Worm (Caenorhabditis elegans) whole organism, young adult: ENCODE measurements around the gene Y54G2A.49.
A peak's percentile ranks its signal among the peaks of the same experiment; 100 is the strongest.
"Not testable (repeated sequence)": the region's sequence is repeated elsewhere in the genome, so short reads cannot be mapped to it uniquely, and the experiment has no call there.

ENCODE experiments used
- B0019.2 ChIP-seq: fragments of 200-800 bp; sonication (Bioruptor generic); conservative IDR thresholded peaks from 2 replicates; pipeline ENCODE4 v1.3.6; 2022; ENCODE audit warnings: missing genetic modification reagents, missing genetic modification characterization, missing compliant biosample characterization
- C06A6.2 ChIP-seq: fragments of 200-800 bp; sonication (Bioruptor generic); conservative IDR thresholded peaks from 2 replicates; pipeline ENCODE4 v1.3.6; 2022; ENCODE audit warnings: missing genetic modification characterization, missing compliant biosample characterization
- D2030.7 ChIP-seq: fragments of 200-800 bp; sonication (Bioruptor generic); IDR thresholded peaks from 2 replicates; pipeline ENCODE4 v1.3.6; 2022; ENCODE audit warnings: missing genetic modification reagents, missing genetic modification characterization, missing compliant biosample characterization
- F10E7.11 ChIP-seq: sonication (generic microtip); optimal IDR thresholded peaks from 2 replicates; lab custom pipeline; 2017; ENCODE audit warnings: mild to moderate bottlenecking, missing genetic modification characterization, moderate library complexity, missing compliant biosample characterization
- F33H1.4 ChIP-seq: fragments of 200-800 bp; sonication (Bioruptor generic); IDR thresholded peaks from 2 replicates; pipeline ENCODE4 v1.3.6; 2022; ENCODE audit warnings: missing genetic modification reagents, missing genetic modification characterization, missing compliant biosample characterization
- F37B4.10 ChIP-seq: fragments of 200-800 bp; sonication (Bioruptor generic); IDR thresholded peaks from 2 replicates; pipeline ENCODE4 v1.3.6; 2022; ENCODE audit warnings: missing genetic modification characterization, missing compliant biosample characterization
- F49E8.2 ChIP-seq: sonication (generic microtip); optimal IDR thresholded peaks from 3 replicates; lab custom pipeline; 2017; ENCODE audit warnings: missing genetic modification characterization, mild to moderate bottlenecking, missing compliant biosample characterization, antibody characterized with exemption, moderate library complexity; ENCODE audit not compliant: insufficient read depth
- F57C9.4 ChIP-seq: sonication (generic microtip); optimal IDR thresholded peaks from 2 replicates; lab custom pipeline; 2017; ENCODE audit warnings: mild to moderate bottlenecking, missing genetic modification characterization, missing compliant biosample characterization
- Y56A3A.18 ChIP-seq: fragments of 200-800 bp; sonication (Bioruptor generic); IDR thresholded peaks from 2 replicates; pipeline ENCODE4 v1.3.6; 2022; ENCODE audit warnings: missing genetic modification reagents, missing genetic modification characterization, missing compliant biosample characterization
- akir-1 ChIP-seq: fragments of 200-800 bp; sonication (Bioruptor generic); optimal IDR thresholded peaks from 2 replicates; lab custom pipeline; 2018; ENCODE audit warnings: mild to moderate bottlenecking, missing genetic modification characterization, moderate library complexity, missing compliant biosample characterization
- aptf-2 ChIP-seq: fragments of 200-800 bp; sonication (Bioruptor generic); conservative IDR thresholded peaks from 2 replicates; pipeline ENCODE4 v1.3.6; 2022; ENCODE audit warnings: missing genetic modification reagents, missing genetic modification characterization, missing compliant biosample characterization
- aptf-3 ChIP-seq: fragments of 200-800 bp; sonication (Bioruptor generic); IDR thresholded peaks from 2 replicates; pipeline ENCODE4 v1.3.6; 2022; ENCODE audit warnings: missing genetic modification characterization, missing compliant biosample characterization
- cebp-1 ChIP-seq, 2 experiments: fragments of 200-800 bp in 1 of 2; sonication (Bioruptor generic) in 1 of 2; sonication (generic microtip) in 1 of 2; IDR thresholded peaks in 1 of 2; optimal IDR thresholded peaks in 1 of 2; 2 replicates each; pipeline versions ENCODE4 v1.3.6 to Lab custom; 2017 to 2022; ENCODE audit warnings: missing compliant biosample characterization in 2 of 2, missing genetic modification characterization in 2 of 2, mild to moderate bottlenecking in 1 of 2, missing genetic modification reagents in 1 of 2, moderate library complexity in 1 of 2
- cebp-2 ChIP-seq: fragments of 200-800 bp; sonication (Bioruptor generic); IDR thresholded peaks from 2 replicates; pipeline ENCODE4 v1.3.6; 2022; ENCODE audit warnings: missing genetic modification characterization, missing compliant biosample characterization
- ceh-100 ChIP-seq: fragments of 200-800 bp; sonication (Bioruptor generic); IDR thresholded peaks from 2 replicates; pipeline ENCODE4 v1.3.6; 2022; ENCODE audit warnings: missing genetic modification reagents, missing genetic modification characterization, missing compliant biosample characterization
- ceh-58 ChIP-seq: fragments of 200-800 bp; sonication (Bioruptor generic); IDR thresholded peaks from 2 replicates; pipeline ENCODE4 v1.3.6; 2022; ENCODE audit warnings: missing genetic modification characterization, missing compliant biosample characterization
- ceh-91 ChIP-seq: fragments of 200-800 bp; sonication (Bioruptor generic); IDR thresholded peaks from 2 replicates; pipeline ENCODE4 v1.3.6; 2022; ENCODE audit warnings: missing genetic modification reagents, missing genetic modification characterization, missing compliant biosample characterization
- dpff-1 ChIP-seq: sonication (generic microtip); optimal IDR thresholded peaks from 2 replicates; lab custom pipeline; 2017; ENCODE audit warnings: mild to moderate bottlenecking, missing genetic modification characterization, missing compliant biosample characterization
- efl-1 ChIP-seq: fragments of 150-350 bp; optimal IDR thresholded peaks from 2 replicates; lab custom pipeline; 2014; ENCODE audit warnings: missing biosample characterization, missing genetic modification reagents, missing genetic modification characterization
- fkh-3 ChIP-seq: sonication (generic microtip); optimal IDR thresholded peaks from 2 replicates; lab custom pipeline; 2016; ENCODE audit warnings: mild to moderate bottlenecking, missing genetic modification characterization, missing compliant biosample characterization
- hrde-1 ChIP-seq: sonication (generic microtip); optimal IDR thresholded peaks from 2 replicates; lab custom pipeline; 2016; ENCODE audit warnings: missing genetic modification characterization, mild to moderate bottlenecking, missing compliant biosample characterization, moderate library complexity, missing genotype, missing genetic modification reagents, borderline replicate concordance
- lag-1 ChIP-seq: fragments of 200-800 bp; sonication (Bioruptor generic); IDR thresholded peaks from 2 replicates; pipeline ENCODE4 v1.3.6; 2022; ENCODE audit warnings: missing genetic modification reagents, missing genetic modification characterization, missing compliant biosample characterization
- let-607 ChIP-seq, 2 experiments: fragments of 200-800 bp in 1 of 2; sonication (Bioruptor generic) in 1 of 2; sonication (generic microtip) in 1 of 2; optimal IDR thresholded peaks; 2 replicates each; lab custom pipeline; 2016 to 2018; ENCODE audit warnings: mild to moderate bottlenecking in 2 of 2, missing compliant biosample characterization in 2 of 2, missing genetic modification characterization in 2 of 2, moderate library complexity in 2 of 2, missing genotype in 1 of 2
- lin-54 ChIP-seq: fragments of 200-800 bp; sonication (Bioruptor generic); optimal IDR thresholded peaks from 2 replicates; lab custom pipeline; 2018; ENCODE audit warnings: mild to moderate bottlenecking, missing genetic modification characterization, missing compliant biosample characterization
- lsl-1 ChIP-seq: fragments of 200-800 bp; sonication (Bioruptor generic); optimal IDR thresholded peaks from 2 replicates; lab custom pipeline; 2018; ENCODE audit warnings: mild to moderate bottlenecking, missing genetic modification characterization, moderate library complexity, missing compliant biosample characterization
- madf-3 ChIP-seq: fragments of 200-800 bp; sonication (Bioruptor generic); IDR thresholded peaks from 2 replicates; pipeline ENCODE4 v1.3.6; 2022; ENCODE audit warnings: missing genetic modification reagents, missing genetic modification characterization, missing compliant biosample characterization
- madf-6 ChIP-seq: fragments of 200-800 bp; sonication (Bioruptor generic); IDR thresholded peaks from 2 replicates; pipeline ENCODE4 v1.3.6; 2022; ENCODE audit warnings: missing genetic modification reagents, missing genetic modification characterization, missing compliant biosample characterization
- madf-8 ChIP-seq: fragments of 200-800 bp; sonication (Bioruptor generic); conservative IDR thresholded peaks from 2 replicates; pipeline ENCODE4 v1.3.6; 2022; ENCODE audit warnings: missing genetic modification reagents, missing genetic modification characterization, missing compliant biosample characterization
- mel-28 ChIP-seq: sonication (generic microtip); optimal IDR thresholded peaks from 2 replicates; lab custom pipeline; 2016; ENCODE audit warnings: borderline replicate concordance, mild to moderate bottlenecking, missing genetic modification characterization, missing compliant biosample characterization
- sdz-38 ChIP-seq: sonication (generic microtip); optimal IDR thresholded peaks from 2 replicates; lab custom pipeline; 2016; ENCODE audit warnings: missing genotype, missing genetic modification characterization, missing compliant biosample characterization
- snpc-1.3 ChIP-seq: sonication (generic microtip); optimal IDR thresholded peaks from 2 replicates; lab custom pipeline; 2017; ENCODE audit warnings: missing genetic modification characterization, mild to moderate bottlenecking, missing compliant biosample characterization, antibody characterized with exemption, moderate library complexity, missing genotype, missing genetic modification reagents; ENCODE audit not compliant: insufficient read depth
- snpc-3.4 ChIP-seq: sonication (generic microtip); optimal IDR thresholded peaks from 2 replicates; lab custom pipeline; 2017; ENCODE audit warnings: missing genetic modification characterization, mild to moderate bottlenecking, missing compliant biosample characterization, antibody characterized with exemption, moderate library complexity, missing genotype, missing genetic modification reagents
- somi-1 ChIP-seq: fragments of 200-800 bp; sonication (Bioruptor generic); optimal IDR thresholded peaks from 2 replicates; lab custom pipeline; 2018; ENCODE audit warnings: mild to moderate bottlenecking, missing genetic modification characterization, missing compliant biosample characterization
- xnd-1 ChIP-seq: sonication (generic microtip); optimal IDR thresholded peaks from 2 replicates; lab custom pipeline; 2016; ENCODE audit warnings: missing genotype, missing genetic modification reagents, missing genetic modification characterization, missing compliant biosample characterization
- zfh-2 ChIP-seq: fragments of 200-800 bp; sonication (Bioruptor generic); conservative IDR thresholded peaks from 2 replicates; pipeline ENCODE4 v1.3.6; 2022; ENCODE audit warnings: missing genetic modification reagents, missing genetic modification characterization, missing compliant biosample characterization
- ztf-28 ChIP-seq: fragments of 200-800 bp; sonication (Bioruptor generic); IDR thresholded peaks from 2 replicates; pipeline ENCODE4 v1.3.6; 2022; ENCODE audit warnings: missing genetic modification reagents, missing genetic modification characterization, missing compliant biosample characterization

The Y54G2A.49 gene

DNA sequence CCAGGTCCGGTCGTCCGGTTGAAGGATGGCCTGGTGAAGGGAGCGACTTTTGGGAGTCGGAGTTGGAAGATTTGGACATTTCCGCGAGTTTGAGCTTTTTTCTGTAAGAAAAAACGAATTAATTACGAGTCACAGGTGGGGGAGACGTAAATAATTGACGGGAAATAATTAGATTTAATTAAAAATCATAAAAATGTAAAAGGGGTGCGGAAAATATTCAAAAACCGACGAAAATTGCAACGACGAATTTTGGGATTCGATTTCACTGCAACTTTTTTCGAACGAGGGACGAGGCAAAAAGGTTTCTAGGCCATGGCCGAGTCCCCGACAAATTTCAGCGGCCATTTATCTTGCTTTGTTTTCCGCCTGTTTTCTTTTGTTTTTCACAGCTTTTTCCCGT, 41.6 kb upstream of the Y54G2A.49 start, which contains the start of gene Y54G2A.19:
Y54G2A.19 (minus strand) TSS at position 101 of the 400 bp plus-strand sequence.
- not testable (repeated sequence) for TF ChIP-seq madf-3 (GFP tag; lab: Robert Waterston, UW); lin-54; snpc-1.3
- TF ChIP-seq, all 124 proteins: peak for 0; not testable (repeated sequence) for 124

DNA sequence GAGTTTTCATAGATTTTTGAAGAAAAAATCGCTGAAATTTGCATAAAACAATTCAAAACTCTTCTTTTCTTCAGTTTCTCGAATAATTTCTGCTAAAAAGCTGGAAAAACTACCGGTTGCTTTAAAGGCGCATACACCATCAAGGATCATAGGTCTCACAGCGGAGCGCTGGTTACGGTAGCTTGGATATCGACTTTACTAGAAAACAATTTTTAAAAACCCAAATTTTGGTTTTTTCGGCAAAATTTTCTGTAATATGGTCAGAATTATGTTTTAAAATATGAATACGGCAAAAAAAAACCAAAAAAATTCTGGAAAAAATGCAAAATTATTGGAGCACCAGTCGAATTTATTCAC, 40.4 kb upstream of the Y54G2A.49 start:
- TF ChIP-seq F33H1.4 (GFP tag; lab: Robert Waterston, UW) (peak; percentile 84), aptf-3 (GFP tag; lab: Robert Waterston, UW) (no peak), hrde-1 (tag; lab: Kevin White, UChicago) (no peak), cebp-2 (GFP tag; lab: Robert Waterston, UW) (no peak), ceh-58 (GFP tag; lab: Robert Waterston, UW) (no peak), F57C9.4 (tag; lab: Kevin White, UChicago) (no peak), madf-8 (GFP tag; lab: Robert Waterston, UW) (peak; percentile 26; the same call in 1 of the 2 replicates), efl-1 (GFP tag; lab: Kevin White, UChicago) (peak; percentile 18), D2030.7 (GFP tag; lab: Robert Waterston, UW) (peak; percentile 62), F10E7.11 (tag; lab: Kevin White, UChicago) (no peak), C06A6.2 (GFP tag; lab: Robert Waterston, UW) (no peak), sdz-38 (tag; lab: Kevin White, UChicago) (no peak), Y56A3A.18 (GFP tag; lab: Robert Waterston, UW) (no peak), lsl-1 (peak; percentile 91), aptf-2 (no peak), snpc-3.4 (tag; lab: Kevin White, UChicago) (no peak), xnd-1 (tag; lab: Kevin White, UChicago) (peak; percentile 3), zfh-2 (GFP tag; lab: Robert Waterston, UW) (no peak), fkh-3 (tag; lab: Kevin White, UChicago) (no peak), dpff-1 (tag; lab: Kevin White, UChicago) (no peak), ceh-91 (GFP tag; lab: Robert Waterston, UW) (0 out of 2 replicates have a peak, but pooled peaks have one; percentile 27), ceh-100 (no peak), akir-1 (GFP tag; lab: Kevin White, UChicago) (no peak), madf-6 (peak; percentile 75), mel-28 (no peak), B0019.2 (GFP tag; lab: Robert Waterston, UW) (no peak), F37B4.10 (GFP tag; lab: Robert Waterston, UW) (no peak)

DNA sequence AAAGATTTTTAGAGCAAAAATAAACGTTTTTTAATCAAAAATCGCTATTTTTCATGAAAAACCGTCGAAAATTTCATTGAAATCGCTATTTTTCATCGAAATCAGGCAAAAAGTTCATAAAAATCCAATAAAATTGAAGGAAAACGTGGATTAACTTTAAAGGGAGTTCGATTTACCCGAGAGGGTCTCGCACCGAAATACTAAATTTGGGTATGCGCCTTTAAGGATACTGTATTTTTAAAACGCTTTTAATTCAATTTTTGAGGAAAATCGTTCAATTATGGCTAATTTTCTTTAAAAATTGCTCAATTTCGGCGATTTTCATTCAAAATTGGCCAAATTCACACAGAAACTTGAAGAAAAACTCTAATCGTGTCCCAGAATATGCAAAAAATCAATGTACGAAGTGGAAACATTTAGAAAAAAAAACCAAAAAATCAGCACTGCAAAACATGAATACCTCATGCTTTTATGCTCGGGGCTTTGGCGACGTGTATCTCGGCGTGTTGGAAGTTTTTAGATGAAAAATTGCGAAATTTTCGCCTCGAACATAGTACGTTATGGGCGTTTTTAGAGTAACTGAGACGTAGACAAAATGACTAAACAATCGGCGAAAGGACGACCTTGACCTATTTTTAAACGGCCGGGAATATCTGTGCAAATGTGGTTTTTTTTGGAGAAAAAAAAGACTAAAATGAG, 39.9 kb upstream of the Y54G2A.49 start:
- TF ChIP-seq madf-6: peak; percentile 72
- no peak for TF ChIP-seq cebp-1 (GFP tag; IDR thresholded peaks at IDR 0.05; lab: Robert Waterston, UW)
- peak; percentile 83 for TF ChIP-seq cebp-1 (tag; optimal IDR thresholded peaks at IDR 0.05; lab: Kevin White, UChicago)
- TF ChIP-seq lag-1 (GFP tag; lab: Robert Waterston, UW): no peak
- peak; percentile 28 for TF ChIP-seq F49E8.2 (tag; lab: Kevin White, UChicago)
- TF ChIP-seq efl-1 (GFP tag; lab: Kevin White, UChicago): peak; percentile 3
- peak; percentile 77 for TF ChIP-seq lsl-1
- TF ChIP-seq dpff-1 (tag; lab: Kevin White, UChicago): no peak
- peak; percentile 56 for TF ChIP-seq D2030.7 (GFP tag; lab: Robert Waterston, UW)
- peak; percentile 83 to 84 for TF ChIP-seq let-607 (tag; optimal IDR thresholded peaks at IDR 0.05; lab: Kevin White, UChicago)
- TF ChIP-seq F33H1.4 (GFP tag; lab: Robert Waterston, UW): peak; percentile 87
- 0 out of 2 replicates have a peak, but pooled peaks have one; percentile 33 for TF ChIP-seq ztf-28 (GFP tag; lab: Robert Waterston, UW)
- TF ChIP-seq ceh-91 (GFP tag; lab: Robert Waterston, UW): no peak
- peak; percentile 40 for TF ChIP-seq xnd-1 (tag; lab: Kevin White, UChicago)
- no peak for TF ChIP-seq somi-1 (GFP tag; lab: Kevin White, UChicago)
